Fruit fly (Drosophila melanogaster) whole organism, embryonic: Measurements from ENCODE around the gene AsnRS.
A peak's percentile ranks its signal among the peaks of the same experiment; 100 is the strongest.

Experiments used
- Ada2b ChIP-seq: fragments of 200-800 bp; sonication (Bioruptor generic); IDR thresholded peaks from 2 replicates; pipeline ENCODE4 v1.3.6; 2022; ENCODE audit warnings: missing biosample characterization, missing genetic modification characterization
- Adf1 ChIP-seq: fragments of 200-800 bp; sonication (Bioruptor generic); IDR thresholded peaks from 2 replicates; pipeline ENCODE4 v1.3.6; 2022; ENCODE audit warnings: missing biosample characterization, missing genetic modification characterization
- CG10267 ChIP-seq: fragments of 200-800 bp; sonication (Bioruptor generic); optimal IDR thresholded peaks from 2 replicates; lab custom pipeline; 2018; ENCODE audit warnings: missing biosample characterization, mild to moderate bottlenecking, missing genetic modification characterization, moderate library complexity
- CG10321 ChIP-seq: fragments of 200-800 bp; sonication (Bioruptor generic); IDR thresholded peaks from 2 replicates; pipeline ENCODE4 v1.3.6; 2022; ENCODE audit warnings: missing biosample characterization, missing genetic modification characterization
- CG12299 ChIP-seq: fragments of 200-800 bp; sonication (Bioruptor generic); optimal IDR thresholded peaks from 2 replicates; lab custom pipeline; 2018; ENCODE audit warnings: missing biosample characterization, mild to moderate bottlenecking, missing genetic modification characterization
- CG13296 ChIP-seq: fragments of 200-800 bp; sonication (Bioruptor generic); optimal IDR thresholded peaks from 3 replicates; lab custom pipeline; 2018; ENCODE audit warnings: missing biosample characterization, mild to moderate bottlenecking, missing genetic modification characterization
- CG13424 ChIP-seq: fragments of 200-800 bp; sonication (Bioruptor generic); optimal IDR thresholded peaks from 2 replicates; lab custom pipeline; 2019; ENCODE audit warnings: missing biosample characterization, mild to moderate bottlenecking, missing genetic modification characterization, moderate library complexity
- CG14441 ChIP-seq: fragments of 200-800 bp; sonication (Bioruptor generic); IDR thresholded peaks from 2 replicates; pipeline ENCODE4 v1.3.6; 2022; ENCODE audit warnings: missing biosample characterization, missing genetic modification characterization
- CG15696 ChIP-seq: fragments of 200-800 bp; sonication (Bioruptor generic); optimal IDR thresholded peaks from 2 replicates; lab custom pipeline; 2019; ENCODE audit warnings: missing biosample characterization, mild to moderate bottlenecking, missing genetic modification characterization, moderate library complexity
- CG17328 ChIP-seq: fragments of 200-800 bp; sonication (Bioruptor generic); IDR thresholded peaks from 2 replicates; pipeline ENCODE4 v1.3.6; 2022; ENCODE audit warnings: missing biosample characterization, missing genetic modification characterization
- CG17612 ChIP-seq: fragments of 200-800 bp; sonication (Bioruptor generic); IDR thresholded peaks from 2 replicates; pipeline ENCODE4 v1.3.6; 2022; ENCODE audit warnings: missing biosample characterization, missing genetic modification characterization
- CG33213 ChIP-seq: fragments of 200-800 bp; sonication (Bioruptor generic); optimal IDR thresholded peaks from 3 replicates; lab custom pipeline; 2016; ENCODE audit warnings: missing biosample characterization, missing genetic modification characterization
- CG4617 ChIP-seq: fragments of 200-800 bp; sonication (Bioruptor generic); optimal IDR thresholded peaks from 3 replicates; lab custom pipeline; 2016; ENCODE audit warnings: missing biosample characterization, missing genetic modification characterization, borderline replicate concordance
- CG6272 ChIP-seq: fragments of 200-800 bp; sonication (Bioruptor generic); IDR thresholded peaks from 2 replicates; pipeline ENCODE4 v1.3.6; 2022; ENCODE audit warnings: missing biosample characterization, missing genetic modification characterization
- CG8089 ChIP-seq: fragments of 200-800 bp; sonication (Bioruptor generic); optimal IDR thresholded peaks from 3 replicates; lab custom pipeline; 2016; ENCODE audit warnings: missing biosample characterization, missing genetic modification characterization
- CTCF ChIP-seq: fragments of 200-800 bp; sonication (Bioruptor generic); optimal IDR thresholded peaks from 2 replicates; lab custom pipeline; 2017; ENCODE audit warnings: missing biosample characterization, mild to moderate bottlenecking, missing genetic modification characterization, moderate library complexity
- Dp ChIP-seq: fragments of 200-800 bp; sonication (Bioruptor generic); optimal IDR thresholded peaks from 2 replicates; lab custom pipeline; 2018; ENCODE audit warnings: missing biosample characterization, mild to moderate bottlenecking, missing genetic modification characterization, moderate library complexity
- H15 ChIP-seq: fragments of 200-800 bp; sonication (Bioruptor generic); IDR thresholded peaks from 3 replicates; pipeline ENCODE4 v1.3.6; 2022; ENCODE audit warnings: missing biosample characterization, missing genetic modification characterization
- Hmr ChIP-seq: fragments of 200-800 bp; sonication (Bioruptor generic); optimal IDR thresholded peaks from 3 replicates; lab custom pipeline; 2017; ENCODE audit warnings: mild to moderate bottlenecking, missing biosample characterization, missing genetic modification reagents, missing genetic modification characterization
- Hr78 ChIP-seq, 2 experiments: fragments of 200-800 bp in 1 of 2; fragments of >200 bp in 1 of 2; sonication (Bioruptor generic) in 1 of 2; optimal IDR thresholded peaks; 2 replicates each; lab custom pipeline; 2017 to 2019; ENCODE audit warnings: missing biosample characterization in 2 of 2, missing genetic modification characterization in 2 of 2, mild to moderate bottlenecking in 1 of 2, moderate library complexity in 1 of 2
- Lim3 ChIP-seq: fragments of 200-800 bp; sonication (Bioruptor generic); IDR thresholded peaks from 2 replicates; pipeline ENCODE4 v1.3.6; 2022; ENCODE audit warnings: missing biosample characterization, missing genetic modification characterization
- Med ChIP-seq: fragments of 200-800 bp; sonication (Bioruptor generic); peaks from one replicate; lab custom pipeline; 2016; ENCODE audit warnings: missing biosample characterization, missing genetic modification characterization, mild to moderate bottlenecking, inconsistent platforms, moderate library complexity
- Mes4 ChIP-seq: fragments of 200-800 bp; sonication (Bioruptor generic); optimal IDR thresholded peaks from 2 replicates; lab custom pipeline; 2016; ENCODE audit warnings: missing biosample characterization, missing genetic modification characterization
- Sox102F ChIP-seq: fragments of 200-800 bp; sonication (Bioruptor generic); optimal IDR thresholded peaks from 2 replicates; lab custom pipeline; 2018; ENCODE audit warnings: missing biosample characterization, mild to moderate bottlenecking, missing genetic modification characterization, moderate library complexity
- abd-A ChIP-seq: fragments of 200-800 bp; sonication (Bioruptor generic); optimal IDR thresholded peaks from 3 replicates; lab custom pipeline; 2019; ENCODE audit warnings: missing biosample characterization, mild to moderate bottlenecking, missing genetic modification characterization, moderate library complexity
- cad ChIP-seq: fragments of >200 bp; optimal IDR thresholded peaks from 2 replicates; lab custom pipeline; 2017; ENCODE audit warnings: missing biosample characterization, missing genetic modification characterization
- gsb ChIP-seq: fragments of 200-800 bp; sonication (Bioruptor generic); IDR thresholded peaks from 2 replicates; pipeline ENCODE4 v1.3.6; 2022; ENCODE audit warnings: missing biosample characterization, missing genetic modification characterization
- insv ChIP-seq, 2 experiments: fragments of 200-800 bp; sonication (Bioruptor generic); optimal IDR thresholded peaks; 3 replicates each; lab custom pipeline; 2016 to 2018; ENCODE audit warnings: missing biosample characterization in 2 of 2, missing genetic modification characterization in 2 of 2
- inv ChIP-seq: fragments of 200-800 bp; sonication (Bioruptor generic); IDR thresholded peaks from 2 replicates; pipeline ENCODE4 v1.3.6; 2022; ENCODE audit warnings: missing biosample characterization, missing genetic modification characterization; ENCODE audit not compliant: partially characterized antibody
- lilli ChIP-seq: fragments of 200-800 bp; sonication (Bioruptor generic); optimal IDR thresholded peaks from 3 replicates; lab custom pipeline; 2016; ENCODE audit warnings: missing biosample characterization, missing genetic modification characterization
- lov ChIP-seq, 2 experiments: fragments of 200-800 bp in 1 of 2; fragments of >200 bp in 1 of 2; sonication (Bioruptor generic) in 1 of 2; IDR thresholded peaks in 1 of 2; optimal IDR thresholded peaks in 1 of 2; 2 replicates in 1 of 2; 3 replicates in 1 of 2; pipeline versions ENCODE4 v1.3.6 to Lab custom; 2017 to 2022; ENCODE audit warnings: missing biosample characterization in 1 of 2, missing genetic modification characterization in 1 of 2
- mld ChIP-seq: fragments of 200-800 bp; sonication (Bioruptor generic); IDR thresholded peaks from 3 replicates; pipeline ENCODE4 v1.3.6; 2022; ENCODE audit warnings: missing biosample characterization, missing genetic modification characterization; ENCODE audit not compliant: partially characterized antibody
- nau ChIP-seq: fragments of 200-800 bp; sonication (Bioruptor generic); optimal IDR thresholded peaks from 3 replicates; lab custom pipeline; 2017; ENCODE audit warnings: missing biosample characterization, mild to moderate bottlenecking, missing genetic modification characterization, missing genetic modification reagents
- onecut ChIP-seq: fragments of 200-800 bp; sonication (Bioruptor generic); IDR thresholded peaks from 2 replicates; pipeline ENCODE4 v1.3.6; 2022; ENCODE audit warnings: missing biosample characterization, missing genetic modification characterization
- pan ChIP-seq, 4 experiments: fragments of >200 bp in 3 of 4; fragments of 200-800 bp in 1 of 4; sonication (Bioruptor generic) in 1 of 4; optimal IDR thresholded peaks in 3 of 4; IDR thresholded peaks in 1 of 4; 2 replicates each; pipeline versions ENCODE4 v1.3.6 to Lab custom; 2017 to 2022; ENCODE audit warnings: missing biosample characterization in 2 of 4, missing genetic modification characterization in 2 of 4, mixed read lengths in 1 of 4
- pros ChIP-seq: fragments of 200-800 bp; sonication (Bioruptor generic); optimal IDR thresholded peaks from 3 replicates; lab custom pipeline; 2019; ENCODE audit warnings: missing biosample characterization, mild to moderate bottlenecking, missing genetic modification characterization, moderate library complexity
- sens ChIP-seq: fragments of 200-800 bp; sonication (Bioruptor generic); peaks from one replicate; lab custom pipeline; 2016; ENCODE audit warnings: missing biosample characterization, missing genetic modification characterization
- sisA ChIP-seq: fragments of 200-800 bp; sonication (Bioruptor generic); IDR thresholded peaks from 2 replicates; pipeline ENCODE4 v1.3.6; 2022; ENCODE audit warnings: missing biosample characterization, missing genetic modification characterization
- slou ChIP-seq: fragments of 200-800 bp; sonication (Bioruptor generic); optimal IDR thresholded peaks from 3 replicates; lab custom pipeline; 2016; ENCODE audit warnings: missing biosample characterization, missing genetic modification characterization
- sqz ChIP-seq: fragments of 200-800 bp; sonication (Bioruptor generic); optimal IDR thresholded peaks from 3 replicates; lab custom pipeline; 2018; ENCODE audit warnings: missing biosample characterization, mild to moderate bottlenecking, missing genetic modification characterization
- stwl ChIP-seq: fragments of 200-800 bp; sonication (Bioruptor generic); optimal IDR thresholded peaks from 3 replicates; lab custom pipeline; 2018; ENCODE audit warnings: missing biosample characterization, mild to moderate bottlenecking, missing genetic modification characterization, moderate library complexity
- tap ChIP-seq: fragments of 200-800 bp; optimal IDR thresholded peaks from 3 replicates; lab custom pipeline; 2019; ENCODE audit warnings: missing biosample characterization, mild to moderate bottlenecking, missing genetic modification characterization, moderate library complexity
- tin ChIP-seq: fragments of 200-800 bp; sonication (Bioruptor generic); optimal IDR thresholded peaks from 3 replicates; lab custom pipeline; 2016; ENCODE audit warnings: missing biosample characterization, missing genetic modification characterization
- tll ChIP-seq, 2 experiments: fragments of 200-800 bp in 1 of 2; fragments of >200 bp in 1 of 2; sonication (Bioruptor generic) in 1 of 2; optimal IDR thresholded peaks; 2 replicates each; lab custom pipeline; 2017 to 2019; ENCODE audit warnings: missing biosample characterization in 2 of 2, missing genetic modification characterization in 2 of 2, mild to moderate bottlenecking in 1 of 2, moderate library complexity in 1 of 2
- toy ChIP-seq: fragments of 200-800 bp; sonication (Bioruptor generic); IDR thresholded peaks from 2 replicates; pipeline ENCODE4 v1.3.6; 2022; ENCODE audit warnings: missing biosample characterization, missing genetic modification characterization
- wor ChIP-seq: fragments of 200-800 bp; sonication (Bioruptor generic); IDR thresholded peaks from 2 replicates; pipeline ENCODE4 v1.3.6; 2022; ENCODE audit warnings: missing biosample characterization, missing genetic modification characterization

The AsnRS gene

DNA sequence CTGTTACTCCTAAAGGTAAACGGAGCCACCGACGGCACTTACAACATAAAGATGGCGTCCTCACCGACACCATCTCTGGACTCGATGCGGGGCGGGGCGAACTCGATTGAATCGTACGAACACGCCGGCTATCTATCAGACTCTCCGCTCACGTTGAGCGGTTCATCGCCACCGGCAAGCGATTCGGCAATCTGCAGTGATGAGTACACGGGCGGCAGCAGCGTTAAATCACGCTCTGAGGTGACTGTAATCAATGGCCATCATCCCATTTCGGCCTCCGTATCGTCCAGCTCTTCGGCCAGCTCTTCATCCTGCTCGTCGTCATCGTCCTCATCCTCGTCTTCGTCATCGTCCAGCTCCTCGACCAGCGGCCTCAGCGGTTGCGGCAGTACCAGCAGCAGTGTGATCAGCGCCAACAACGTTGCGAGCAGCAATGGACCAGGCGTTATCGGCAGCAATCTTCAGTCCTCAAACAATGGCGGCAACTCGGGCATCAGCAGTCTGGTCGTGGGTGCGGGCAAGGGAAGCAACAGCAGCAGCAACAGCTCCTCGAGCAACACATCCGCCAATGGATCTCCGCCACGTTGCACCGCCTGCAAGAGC, 36.4 kb upstream of the AsnRS start:
- TF ChIP-seq Med (GFP tag; lab: Kevin White, UChicago) (peak; percentile 35), mld (GFP tag; lab: Robert Waterston, UW) (0 out of 3 replicates have a peak, but pooled peaks have one; percentile 14), CG13424 (tag; lab: Kevin White, UChicago) (no peak), CG15696 (no peak), wor (GFP tag; lab: Robert Waterston, UW) (no peak)

dm6 chr2L:19167135-19167681, 35.5 kb upstream of the AsnRS start:
- TF ChIP-seq CG17328 (GFP tag; lab: Robert Waterston, UW) (no peak), CG14441 (GFP tag; lab: Robert Waterston, UW) (no peak), tin (GFP tag; lab: Kevin White, UChicago) (no peak), pros (GFP tag; lab: Kevin White, UChicago) (peak; percentile 96), Dp (GFP tag; lab: Kevin White, UChicago) (no peak), lov (optimal IDR thresholded peaks at IDR 0.05; lab: Kevin White, UChicago) (no peak), lov (GFP tag; IDR thresholded peaks at IDR 0.05; lab: Robert Waterston, UW) (0 out of 3 replicates have a peak, but pooled peaks have one; percentile 18), lilli (no peak), H15 (GFP tag; lab: Robert Waterston, UW) (no peak), Mes4 (GFP tag; lab: Kevin White, UChicago) (no peak), sqz (GFP tag; lab: Kevin White, UChicago) (peak; percentile 39), CG8089 (GFP tag; lab: Kevin White, UChicago) (no peak), Adf1 (GFP tag; lab: Robert Waterston, UW) (peak; percentile 8; the same call in 1 of the 2 replicates), CG33213 (GFP tag; lab: Kevin White, UChicago) (no peak), sens (peak; percentile 46), stwl (tag; lab: Kevin White, UChicago) (no peak), inv (GFP tag; lab: Robert Waterston, UW) (no peak), tll (GFP tag; optimal IDR thresholded peaks at IDR 0.05; lab: Kevin White, UChicago) (no peak), abd-A (tag; lab: Kevin White, UChicago) (peak; percentile 88), Lim3 (GFP tag; lab: Robert Waterston, UW) (no peak), Sox102F (GFP tag; lab: Kevin White, UChicago) (no peak), Med (GFP tag; lab: Kevin White, UChicago) (peak; percentile 71), CG10267 (tag; lab: Kevin White, UChicago) (no peak), slou (GFP tag; lab: Kevin White, UChicago) (no peak), pan (optimal IDR thresholded peaks at IDR 0.05; lab: Kevin White, UChicago) (no peak), pan (GFP tag; optimal IDR thresholded peaks at IDR 0.05 in 1 of 2, IDR thresholded peaks at IDR 0.05 in 1 of 2) (no peak), nau (GFP tag; lab: Kevin White, UChicago) (no peak)
- TF ChIP-seq, all 482 proteins: peak for 7

dm6 chr2L:19165998-19166397, 34.2 kb upstream of the AsnRS start:
- TF ChIP-seq CTCF (GFP tag; lab: Kevin White, UChicago) (peak; percentile 17), abd-A (tag; lab: Kevin White, UChicago) (peak; percentile 8), CG17612 (peak; percentile 6; the same call in 1 of the 2 replicates), CG6272 (GFP tag; lab: Robert Waterston, UW) (no peak), tap (tag; lab: Kevin White, UChicago) (no peak), insv (GFP tag; optimal IDR thresholded peaks at IDR 0.05; lab: Kevin White, UChicago) (no peak), Hr78 (GFP tag; optimal IDR thresholded peaks at IDR 0.05; lab: Kevin White, UChicago) (no peak), gsb (GFP tag; lab: Robert Waterston, UW) (no peak), cad (GFP tag; lab: Kevin White, UChicago) (no peak), tll (GFP tag; optimal IDR thresholded peaks at IDR 0.05; lab: Kevin White, UChicago) (peak in 1 of 2 experiments; percentile 37), CG10321 (GFP tag; lab: Robert Waterston, UW) (peak; percentile 85), CG12299 (tag; lab: Kevin White, UChicago) (no peak), Ada2b (GFP tag; lab: Robert Waterston, UW) (0 out of 2 replicates have a peak, but pooled peaks have one; percentile 10), onecut (GFP tag; lab: Robert Waterston, UW) (no peak), sisA (GFP tag; lab: Robert Waterston, UW) (no peak), CG4617 (no peak), CG13296 (GFP tag; lab: Kevin White, UChicago) (no peak), toy (GFP tag; lab: Robert Waterston, UW) (no peak), Hmr (no peak)
